Worm (Caenorhabditis elegans) whole organism, late embryonic: ENCODE measurements around the gene eelo-2.

Source experiments
- T23F11.4 ChIP-seq: fragments of 200-800 bp; sonication (Bioruptor generic); optimal IDR thresholded peaks from 2 replicates; lab custom pipeline; 2018; ENCODE audit warnings: mild to moderate bottlenecking, missing genetic modification characterization, missing compliant biosample characterization
- ama-1 ChIP-seq: fragments of 150-350 bp; optimal IDR thresholded peaks from 2 replicates; lab custom pipeline; 2014
- fkh-10 ChIP-seq: fragments of 150-350 bp; optimal IDR thresholded peaks from 2 replicates; lab custom pipeline; 2014; ENCODE audit warnings: missing biosample characterization, missing genetic modification reagents, missing genetic modification characterization
- hlh-13 ChIP-seq: fragments of 200-800 bp; sonication (Bioruptor generic); optimal IDR thresholded peaks from 2 replicates; lab custom pipeline; 2018; ENCODE audit warnings: mild to moderate bottlenecking, missing genetic modification characterization, missing compliant biosample characterization
- hlh-6 ChIP-seq: sonication (generic microtip); optimal IDR thresholded peaks from 2 replicates; lab custom pipeline; 2016; ENCODE audit warnings: missing genotype, missing genetic modification characterization, missing compliant biosample characterization
- lin-11 ChIP-seq: fragments of 200-800 bp; sonication (Bioruptor generic); optimal IDR thresholded peaks from 2 replicates; lab custom pipeline; 2018; ENCODE audit warnings: mild to moderate bottlenecking, missing genetic modification characterization, missing compliant biosample characterization
- madf-2 ChIP-seq: sonication (generic microtip); optimal IDR thresholded peaks from 2 replicates; lab custom pipeline; 2017; ENCODE audit warnings: missing genetic modification characterization, missing compliant biosample characterization
- nhr-232 ChIP-seq: sonication (generic microtip); optimal IDR thresholded peaks from 2 replicates; lab custom pipeline; 2016; ENCODE audit warnings: missing genetic modification characterization, missing compliant biosample characterization
- pros-1 ChIP-seq: fragments of 150-350 bp; optimal IDR thresholded peaks from 2 replicates; lab custom pipeline; 2014; ENCODE audit warnings: missing biosample characterization, missing genetic modification reagents, missing genetic modification characterization
- rnt-1 ChIP-seq: sonication (generic microtip); optimal IDR thresholded peaks from 2 replicates; lab custom pipeline; 2016; ENCODE audit warnings: missing genetic modification characterization, missing compliant biosample characterization
- tbx-7 ChIP-seq: sonication (generic microtip); optimal IDR thresholded peaks from 2 replicates; lab custom pipeline; 2016; ENCODE audit warnings: missing genotype, missing genetic modification characterization, missing compliant biosample characterization
- unc-55 ChIP-seq: sonication (generic microtip); optimal IDR thresholded peaks from 2 replicates; lab custom pipeline; 2017; ENCODE audit warnings: missing biosample characterization, missing genetic modification reagents, missing genetic modification characterization
- ztf-16 ChIP-seq: sonication (generic microtip); optimal IDR thresholded peaks from 2 replicates; lab custom pipeline; 2017; ENCODE audit warnings: missing genetic modification characterization, missing compliant biosample characterization

ce11 chrIV:17267304-17267891, 17.5 kb downstream of the eelo-2 start:
- TF ChIP-seq tbx-7 (tag; lab: Kevin White, UChicago) (no peak), nhr-232 (tag; lab: Kevin White, UChicago) (no peak), T23F11.4 (GFP tag; lab: Kevin White, UChicago) (no peak), madf-2 (tag; lab: Kevin White, UChicago) (no peak), ama-1 (no peak), unc-55 (GFP tag; lab: Kevin White, UChicago) (no peak), lin-11 (no peak), rnt-1 (tag; lab: Kevin White, UChicago) (no peak), pros-1 (no peak), ztf-16 (no peak), hlh-6 (tag; lab: Kevin White, UChicago) (no peak), fkh-10 (GFP tag; lab: Kevin White, UChicago) (no peak), hlh-13 (GFP tag; lab: Kevin White, UChicago) (no peak)
